Fruit fly (Drosophila melanogaster) whole organism, pupa: Measurements from ENCODE around the gene spn-B.

ENCODE experiments used
- CG32121 ChIP-seq: fragments of 200-800 bp; sonication (Bioruptor generic); IDR thresholded peaks from 2 replicates; pipeline ENCODE4 v1.3.6; 2022; ENCODE audit warnings: missing biosample characterization, missing genetic modification characterization
- D1 ChIP-seq: fragments of 200-800 bp; sonication (Bioruptor generic); optimal IDR thresholded peaks from 2 replicates; lab custom pipeline; 2018; ENCODE audit warnings: missing biosample characterization, mild to moderate bottlenecking, missing genetic modification characterization, moderate library complexity
- Ets98B ChIP-seq: fragments of 200-800 bp; sonication (Bioruptor generic); IDR thresholded peaks from 2 replicates; pipeline ENCODE4 v1.3.6; 2022; ENCODE audit warnings: missing biosample characterization, missing genetic modification characterization
- Snoo ChIP-seq: fragments of 200-800 bp; sonication (Bioruptor generic); optimal IDR thresholded peaks from 3 replicates; lab custom pipeline; 2017; ENCODE audit warnings: missing biosample characterization, mild to moderate bottlenecking, missing genetic modification characterization, inconsistent platforms

- TF ChIP-seq Snoo (tag; lab: Kevin White, UChicago) (no peak), CG32121 (no peak), Ets98B (GFP tag; lab: Robert Waterston, UW) (no peak), D1 (tag; lab: Kevin White, UChicago) (no peak)
Observed at dm6 chr3R:14332735-14333134, 4.9 kb downstream of the spn-B start.
